Worm (Caenorhabditis elegans): ENCODE data around the gene F21D9.4.
"Not testable (repeated sequence)": the region's sequence is repeated elsewhere in the genome, so short reads cannot be mapped to it uniquely, and the experiment has no call there.

DNA sequence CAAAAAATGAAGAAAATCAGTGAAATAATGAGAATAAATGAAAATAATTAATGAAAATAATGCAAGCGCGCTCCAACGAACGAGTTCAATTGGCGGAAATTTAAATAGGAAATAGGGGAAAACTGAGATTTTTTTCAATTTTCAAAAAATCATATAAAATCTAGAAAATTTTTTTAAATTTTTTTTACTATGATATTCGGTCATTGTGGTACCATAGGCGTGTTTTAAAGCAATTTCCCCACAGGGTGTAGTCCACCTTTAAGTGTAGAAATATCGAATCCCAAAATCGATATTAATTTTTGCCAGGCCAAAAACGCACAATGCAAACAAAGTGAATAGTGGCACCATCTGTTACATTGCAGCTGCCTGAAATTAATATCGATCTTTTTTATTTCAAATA, 10.5 kb downstream of the F21D9.4 start, which contains the start of gene F21D9.1:
- TF ChIP-seq Y105C5A.15 (GFP tag; IDR thresholded peaks at IDR 0.05); snpc-4 (tag; optimal IDR thresholded peaks at IDR 0.05); T20F7.1 (GFP tag; optimal IDR thresholded peaks at IDR 0.05); nhr-237 (tag; optimal IDR thresholded peaks at IDR 0.05); nhr-11 (tag; optimal IDR thresholded peaks at IDR 0.05); dpl-1 (GFP tag; optimal IDR thresholded peaks at IDR 0.05); ces-1 (GFP tag; optimal IDR thresholded peaks at IDR 0.05); lin-39 (tag; optimal IDR thresholded peaks at IDR 0.05); unc-39 (tag; optimal IDR thresholded peaks at IDR 0.05); fkh-10 (GFP tag; optimal IDR thresholded peaks at IDR 0.05); F10B5.3 (tag; optimal IDR thresholded peaks at IDR 0.05); egl-27 (tag; optimal IDR thresholded peaks at IDR 0.05); ama-1 (optimal IDR thresholded peaks at IDR 0.05): not testable (repeated sequence)
